Fruit fly (Drosophila melanogaster) whole organism, prepupa: ENCODE measurements around the gene CG13449.

Experiments
- Blimp-1 ChIP-seq: fragments of 200-800 bp; sonication (Bioruptor generic); optimal IDR thresholded peaks from 3 replicates; lab custom pipeline; 2017; ENCODE audit warnings: missing biosample characterization, missing genetic modification characterization, mild to moderate bottlenecking, moderate library complexity, missing genetic modification reagents
- CG10631 ChIP-seq: fragments of 200-800 bp; sonication (Bioruptor generic); optimal IDR thresholded peaks from 2 replicates; lab custom pipeline; 2016; ENCODE audit warnings: missing biosample characterization, missing genetic modification characterization
- CG10669 ChIP-seq: fragments of 200-800 bp; sonication (Bioruptor generic); optimal IDR thresholded peaks from 3 replicates; lab custom pipeline; 2018; ENCODE audit warnings: missing biosample characterization, mild to moderate bottlenecking, missing genetic modification characterization, moderate library complexity
- CG11294 ChIP-seq: fragments of 200-800 bp; sonication (Bioruptor generic); IDR thresholded peaks from 2 replicates; pipeline ENCODE4 v1.3.6; 2022; ENCODE audit warnings: missing biosample characterization, missing genetic modification characterization
- CG11762 ChIP-seq: fragments of 200-800 bp; sonication (Bioruptor generic); optimal IDR thresholded peaks from 3 replicates; lab custom pipeline; 2016; ENCODE audit warnings: missing biosample characterization, missing genetic modification characterization; ENCODE audit not compliant: insufficient read depth
- CG15336 ChIP-seq: fragments of 200-800 bp; sonication (Bioruptor generic); IDR thresholded peaks from 2 replicates; pipeline ENCODE4 v1.3.6; 2022; ENCODE audit warnings: missing biosample characterization, missing genetic modification characterization
- CG1621 ChIP-seq: fragments of 200-800 bp; sonication (Bioruptor generic); optimal IDR thresholded peaks from 3 replicates; lab custom pipeline; 2018; ENCODE audit warnings: missing biosample characterization, mild to moderate bottlenecking, missing genetic modification characterization
- CG16779 ChIP-seq: fragments of 200-800 bp; sonication (Bioruptor generic); optimal IDR thresholded peaks from 3 replicates; lab custom pipeline; 2017; ENCODE audit warnings: missing biosample characterization, mild to moderate bottlenecking, missing genetic modification characterization
- CG3032 ChIP-seq: fragments of 200-800 bp; optimal IDR thresholded peaks from 2 replicates; lab custom pipeline; 2019; ENCODE audit warnings: missing biosample characterization, mild to moderate bottlenecking, missing genetic modification characterization, moderate library complexity
- CG3919 ChIP-seq: fragments of 200-800 bp; sonication (Bioruptor generic); optimal IDR thresholded peaks from 3 replicates; lab custom pipeline; 2016; ENCODE audit warnings: missing biosample characterization, missing genetic modification characterization
- CG6163 ChIP-seq: fragments of 200-800 bp; sonication (Bioruptor generic); IDR thresholded peaks from 3 replicates; pipeline ENCODE4 v1.3.6; 2022; ENCODE audit warnings: missing biosample characterization, missing genetic modification characterization
- CG6792 ChIP-seq: fragments of 200-800 bp; sonication (Bioruptor generic); optimal IDR thresholded peaks from 3 replicates; lab custom pipeline; 2016; ENCODE audit warnings: missing biosample characterization, missing genetic modification characterization
- CG6808 ChIP-seq: fragments of 200-800 bp; sonication (Bioruptor generic); optimal IDR thresholded peaks from 3 replicates; lab custom pipeline; 2017; ENCODE audit warnings: missing biosample characterization, missing genetic modification characterization, mild to moderate bottlenecking, moderate library complexity, missing genetic modification reagents
- CG7368 ChIP-seq: fragments of 200-800 bp; sonication (Bioruptor generic); optimal IDR thresholded peaks from 3 replicates; lab custom pipeline; 2016; ENCODE audit warnings: missing biosample characterization, missing genetic modification characterization
- CG8632 ChIP-seq: fragments of 200-800 bp; sonication (Bioruptor generic); optimal IDR thresholded peaks from 3 replicates; lab custom pipeline; 2016; ENCODE audit warnings: missing biosample characterization, missing genetic modification characterization
- CG9139 ChIP-seq: fragments of 200-800 bp; sonication (Bioruptor generic); optimal IDR thresholded peaks from 3 replicates; lab custom pipeline; 2017; ENCODE audit warnings: missing biosample characterization, mild to moderate bottlenecking, missing genetic modification characterization
- Eip75B ChIP-seq: fragments of 200-800 bp; sonication (Bioruptor generic); optimal IDR thresholded peaks from 3 replicates; lab custom pipeline; 2016; ENCODE audit warnings: missing biosample characterization, missing genetic modification characterization
- Eip78C ChIP-seq: fragments of 200-800 bp; sonication (Bioruptor generic); peaks from one replicate; lab custom pipeline; 2016; ENCODE audit warnings: missing biosample characterization, missing genetic modification characterization
- Ets21C ChIP-seq: fragments of 200-800 bp; sonication (Bioruptor generic); optimal IDR thresholded peaks from 3 replicates; lab custom pipeline; 2016; ENCODE audit warnings: missing biosample characterization, missing genetic modification characterization
- Ets96B ChIP-seq: fragments of 200-800 bp; optimal IDR thresholded peaks from 2 replicates; lab custom pipeline; 2019; ENCODE audit warnings: missing biosample characterization, mild to moderate bottlenecking, missing genetic modification characterization, moderate library complexity
- Hr38 ChIP-seq: sonication (Bioruptor generic); optimal IDR thresholded peaks from 2 replicates; lab custom pipeline; 2016; ENCODE audit warnings: missing biosample characterization, missing genetic modification characterization
- Lpt ChIP-seq: fragments of 200-800 bp; sonication (Bioruptor generic); optimal IDR thresholded peaks from 3 replicates; lab custom pipeline; 2016; ENCODE audit warnings: missing biosample characterization, missing genetic modification characterization
- Met ChIP-seq: fragments of 200-800 bp; sonication (Bioruptor generic); optimal IDR thresholded peaks from 3 replicates; lab custom pipeline; 2016; ENCODE audit warnings: missing biosample characterization, missing genetic modification characterization
- OdsH ChIP-seq: fragments of 200-800 bp; sonication (Bioruptor generic); optimal IDR thresholded peaks from 3 replicates; lab custom pipeline; 2016; ENCODE audit warnings: missing biosample characterization, missing genetic modification characterization
- Sox102F ChIP-seq: fragments of 200-800 bp; sonication (Bioruptor generic); optimal IDR thresholded peaks from 2 replicates; lab custom pipeline; 2016; ENCODE audit warnings: missing biosample characterization, mild to moderate bottlenecking, missing genetic modification characterization
- Sox14 ChIP-seq: fragments of 200-800 bp; sonication (Bioruptor generic); optimal IDR thresholded peaks from 3 replicates; lab custom pipeline; 2016; ENCODE audit warnings: missing biosample characterization, missing genetic modification characterization
- Sox15 ChIP-seq: fragments of 200-800 bp; sonication (Bioruptor generic); optimal IDR thresholded peaks from 3 replicates; lab custom pipeline; 2016; ENCODE audit warnings: missing biosample characterization, missing genetic modification characterization
- achi ChIP-seq: fragments of 200-800 bp; sonication (Bioruptor generic); optimal IDR thresholded peaks from 3 replicates; lab custom pipeline; 2016; ENCODE audit warnings: missing biosample characterization, missing genetic modification characterization
- acj6 ChIP-seq: fragments of 200-800 bp; sonication (Bioruptor generic); optimal IDR thresholded peaks from 3 replicates; lab custom pipeline; 2016; ENCODE audit warnings: missing biosample characterization, missing genetic modification characterization
- cyc ChIP-seq: fragments of 200-800 bp; sonication (Bioruptor generic); optimal IDR thresholded peaks from 3 replicates; lab custom pipeline; 2016; ENCODE audit warnings: missing biosample characterization, missing genetic modification characterization
- dsx ChIP-seq: fragments of 200-800 bp; optimal IDR thresholded peaks from 3 replicates; lab custom pipeline; 2019; ENCODE audit warnings: missing biosample characterization, mild to moderate bottlenecking, missing genetic modification characterization, moderate library complexity; ENCODE audit not compliant: poor library complexity, severe bottlenecking
- eg ChIP-seq: fragments of 200-800 bp; sonication (Bioruptor generic); IDR thresholded peaks from 3 replicates; pipeline ENCODE4 v1.3.6; 2022; ENCODE audit warnings: missing biosample characterization, missing genetic modification characterization
- esn ChIP-seq: fragments of 200-800 bp; sonication (Bioruptor generic); optimal IDR thresholded peaks from 2 replicates; lab custom pipeline; 2016; ENCODE audit warnings: missing biosample characterization, mild to moderate bottlenecking, missing genetic modification characterization, moderate library complexity
- fkh ChIP-seq: fragments of 200-800 bp; sonication (Bioruptor generic); optimal IDR thresholded peaks from 3 replicates; lab custom pipeline; 2017; ENCODE audit warnings: missing biosample characterization, mild to moderate bottlenecking, missing genetic modification characterization, moderate library complexity
- net ChIP-seq: fragments of 200-800 bp; sonication (Bioruptor generic); optimal IDR thresholded peaks from 3 replicates; lab custom pipeline; 2016; ENCODE audit warnings: missing biosample characterization, missing genetic modification characterization
- pdm3 ChIP-seq: fragments of 200-800 bp; sonication (Bioruptor generic); optimal IDR thresholded peaks from 3 replicates; lab custom pipeline; 2016; ENCODE audit warnings: missing biosample characterization, missing genetic modification characterization
- salr ChIP-seq, 2 experiments: fragments of 200-800 bp; sonication (Bioruptor generic); optimal IDR thresholded peaks; 3 replicates each; lab custom pipeline; 2016 to 2018; ENCODE audit warnings: missing biosample characterization in 2 of 2, missing genetic modification characterization in 2 of 2, mild to moderate bottlenecking in 1 of 2
- spab ChIP-seq: fragments of 200-800 bp; sonication (Bioruptor generic); optimal IDR thresholded peaks from 2 replicates; lab custom pipeline; 2017; ENCODE audit warnings: missing biosample characterization, mild to moderate bottlenecking, missing genetic modification characterization, missing genetic modification reagents
- ss ChIP-seq, 2 experiments: fragments of 200-800 bp; sonication (Bioruptor generic); optimal IDR thresholded peaks; 2 replicates in 1 of 2; 3 replicates in 1 of 2; lab custom pipeline; 2017 to 2018; ENCODE audit warnings: mild to moderate bottlenecking in 2 of 2, missing biosample characterization in 2 of 2, missing genetic modification characterization in 2 of 2, moderate library complexity in 1 of 2
- svp ChIP-seq: fragments of 200-800 bp; sonication (Bioruptor generic); peaks from one replicate; lab custom pipeline; 2016; ENCODE audit warnings: missing biosample characterization, missing genetic modification characterization
- topi ChIP-seq: fragments of 200-800 bp; sonication (Bioruptor generic); optimal IDR thresholded peaks from 3 replicates; lab custom pipeline; 2016; ENCODE audit warnings: missing biosample characterization, missing genetic modification characterization
- vri ChIP-seq: fragments of 200-800 bp; sonication (Bioruptor generic); optimal IDR thresholded peaks from 3 replicates; lab custom pipeline; 2016; ENCODE audit warnings: missing biosample characterization, mild to moderate bottlenecking, missing genetic modification characterization

The CG13449 gene

DNA sequence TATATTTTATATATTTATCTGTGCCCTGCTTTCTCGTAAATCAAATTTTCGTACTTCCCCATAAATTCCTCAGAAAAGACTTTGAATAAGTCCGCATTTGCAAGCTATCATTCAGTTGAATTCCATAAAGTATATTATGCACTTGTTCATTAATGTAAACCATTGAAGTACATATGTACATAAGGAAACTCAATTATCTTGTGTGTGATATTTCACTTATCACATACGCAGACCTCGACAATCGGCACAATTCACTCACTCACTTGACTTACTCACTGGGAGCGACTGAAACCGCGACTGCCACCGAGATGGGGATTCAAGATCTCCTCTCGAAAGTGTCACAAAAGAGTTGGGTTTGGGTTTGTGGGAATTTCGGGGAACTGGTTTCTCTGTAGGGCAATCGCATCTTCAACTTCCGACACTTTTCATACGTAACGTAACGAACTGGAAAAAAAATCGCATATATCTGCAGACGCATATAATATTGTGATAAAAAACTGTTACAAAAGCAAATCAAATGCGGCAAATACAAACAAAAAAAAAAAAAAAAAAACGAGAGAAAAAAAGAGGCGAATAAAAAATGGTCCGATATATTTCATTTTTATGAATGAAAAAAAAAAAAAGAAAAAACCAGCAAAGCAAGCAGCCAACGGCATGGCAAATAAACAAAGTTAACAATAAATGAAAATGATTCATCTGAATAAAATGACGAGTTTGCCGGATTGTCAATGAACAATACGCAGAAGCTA lies 15.4 kb downstream of the CG13449 start (continued):
- TF ChIP-seq CG8632 (GFP tag; lab: Kevin White, UChicago) (no peak), spab (no peak), Ets21C (GFP tag; lab: Kevin White, UChicago) (no peak), ss (GFP tag; optimal IDR thresholded peaks at IDR 0.05; lab: Kevin White, UChicago) (peak in 1 of 2 experiments; percentile 47), dsx (GFP tag; lab: Kevin White, UChicago) (no peak), esn (GFP tag; lab: Kevin White, UChicago) (no peak), Hr38 (GFP tag; lab: Kevin White, UChicago) (no peak), CG16779 (tag; lab: Kevin White, UChicago) (no peak), Sox15 (GFP tag; lab: Kevin White, UChicago) (no peak), Lpt (GFP tag; lab: Kevin White, UChicago) (no peak)

DNA sequence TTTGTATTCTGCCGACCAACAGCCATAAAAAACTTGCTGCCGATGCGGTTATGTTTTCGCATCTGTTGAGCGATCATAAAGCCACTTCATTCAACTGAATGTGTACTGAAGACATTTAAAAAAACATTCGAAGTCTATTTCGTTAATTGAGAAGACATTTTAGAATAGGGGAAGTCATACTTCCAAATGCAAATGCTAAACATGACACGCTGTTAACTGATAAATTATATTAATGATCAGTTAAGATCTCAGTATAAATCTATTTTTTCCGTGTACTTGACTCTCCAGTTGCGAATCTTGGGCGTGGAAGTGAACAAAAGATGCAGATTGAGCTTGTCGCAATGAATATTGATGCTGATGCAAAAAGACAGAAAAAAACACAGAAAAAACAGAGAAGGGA lies 16.6 kb downstream of the CG13449 start:
- TF ChIP-seq CG3032 (tag; lab: Kevin White, UChicago) (peak; percentile 30), net (GFP tag; lab: Kevin White, UChicago) (peak; percentile 21), acj6 (GFP tag; lab: Kevin White, UChicago) (peak; percentile 24), Lpt (GFP tag; lab: Kevin White, UChicago) (peak; percentile 13), Hr38 (GFP tag; lab: Kevin White, UChicago) (no peak), salr (GFP tag; optimal IDR thresholded peaks at IDR 0.05; lab: Kevin White, UChicago) (no peak), ss (GFP tag; optimal IDR thresholded peaks at IDR 0.05; lab: Kevin White, UChicago) (peak in 1 of 2 experiments; percentile 45), CG1621 (tag; lab: Kevin White, UChicago) (peak; percentile 14), CG7368 (GFP tag; lab: Kevin White, UChicago) (peak; percentile 38), achi (peak; percentile 25), CG10631 (GFP tag; lab: Kevin White, UChicago) (peak; percentile 18), CG15336 (no peak; the same call in 1 of the 2 replicates), dsx (GFP tag; lab: Kevin White, UChicago) (peak; percentile 54), CG11762 (GFP tag; lab: Kevin White, UChicago) (peak; percentile 6), Eip75B (GFP tag; lab: Kevin White, UChicago) (peak; percentile 46), CG9139 (GFP tag; lab: Kevin White, UChicago) (no peak), CG6163 (peak; percentile 43; the same call in 2 of the 3 replicates), Blimp-1 (GFP tag; lab: Kevin White, UChicago) (no peak), CG3919 (peak; percentile 55), CG6792 (peak; percentile 11), CG10669 (GFP tag; lab: Kevin White, UChicago) (peak; percentile 38), vri (no peak), eg (GFP tag; lab: Robert Waterston, UW) (0 out of 3 replicates have a peak, but pooled peaks have one; percentile 21), Ets96B (tag; lab: Kevin White, UChicago) (peak; percentile 47), OdsH (GFP tag; lab: Kevin White, UChicago) (peak; percentile 49), Eip78C (peak; percentile 90), pdm3 (GFP tag; lab: Kevin White, UChicago) (peak; percentile 53)

DNA sequence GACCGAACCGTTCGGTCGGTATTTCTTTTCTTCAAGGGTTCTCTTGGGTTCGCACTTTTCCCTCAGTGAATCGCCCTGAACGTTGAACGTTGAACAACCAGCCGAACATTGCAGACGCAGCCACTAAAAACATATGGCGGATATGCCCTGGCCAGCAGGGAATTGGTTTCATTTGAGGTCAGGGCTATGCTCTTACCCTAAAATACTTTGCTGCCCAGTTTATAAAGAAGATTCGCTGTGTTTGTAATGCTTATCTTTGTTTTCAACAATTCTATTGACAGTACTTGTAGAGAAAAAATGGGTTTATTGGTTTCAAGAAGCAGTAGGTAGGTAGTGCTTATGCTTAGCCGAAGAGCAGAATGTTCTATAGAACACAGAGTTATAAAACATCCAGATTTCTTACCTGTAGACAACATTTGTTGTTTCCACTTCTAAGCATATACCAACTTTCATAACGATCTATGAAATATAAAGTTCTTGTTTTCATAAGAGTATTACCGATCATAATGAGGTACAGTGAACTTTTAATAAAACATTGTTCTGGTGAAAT lies 17.4 kb downstream of the CG13449 start:
- TF ChIP-seq Sox102F (GFP tag; lab: Kevin White, UChicago) (no peak), CG6808 (peak; percentile 40), ss (GFP tag; optimal IDR thresholded peaks at IDR 0.05; lab: Kevin White, UChicago) (no peak), Lpt (GFP tag; lab: Kevin White, UChicago) (no peak), CG10669 (GFP tag; lab: Kevin White, UChicago) (peak; percentile 12), salr (GFP tag; optimal IDR thresholded peaks at IDR 0.05; lab: Kevin White, UChicago) (no peak), cyc (GFP tag; lab: Kevin White, UChicago) (peak; percentile 23), pdm3 (GFP tag; lab: Kevin White, UChicago) (peak; percentile 4), dsx (GFP tag; lab: Kevin White, UChicago) (no peak), topi (peak; percentile 2), CG6792 (no peak), CG7368 (GFP tag; lab: Kevin White, UChicago) (no peak), Met (no peak), CG10631 (GFP tag; lab: Kevin White, UChicago) (peak; percentile 39), CG9139 (GFP tag; lab: Kevin White, UChicago) (no peak), Eip75B (GFP tag; lab: Kevin White, UChicago) (no peak), Sox14 (GFP tag; lab: Kevin White, UChicago) (no peak), CG11762 (GFP tag; lab: Kevin White, UChicago) (no peak), CG11294 (GFP tag; lab: Robert Waterston, UW) (no peak), Ets96B (tag; lab: Kevin White, UChicago) (peak; percentile 7), Sox15 (GFP tag; lab: Kevin White, UChicago) (no peak), svp (no peak), CG3919 (no peak), fkh (peak; percentile 30), CG6163 (no peak)
